Worm (Caenorhabditis elegans) whole organism, L3 larva: Measurements from ENCODE around the gene ztf-16.

Experiments used
- ceh-16 ChIP-seq: sonication (generic microtip); optimal IDR thresholded peaks from 2 replicates; lab custom pipeline; 2017; ENCODE audit warnings: missing biosample characterization, missing genetic modification characterization
- lin-15B ChIP-seq: fragments of 150-350 bp; optimal IDR thresholded peaks from 2 replicates; lab custom pipeline; 2014; ENCODE audit warnings: missing biosample characterization, missing genetic modification characterization
- nhr-12 ChIP-seq: fragments of 150-350 bp; optimal IDR thresholded peaks from 2 replicates; lab custom pipeline; 2014; ENCODE audit warnings: missing biosample characterization, missing genetic modification characterization
- skn-1 ChIP-seq: fragments of 150-350 bp; optimal IDR thresholded peaks from 2 replicates; lab custom pipeline; 2014; ENCODE audit warnings: missing biosample characterization, missing genetic modification characterization

DNA sequence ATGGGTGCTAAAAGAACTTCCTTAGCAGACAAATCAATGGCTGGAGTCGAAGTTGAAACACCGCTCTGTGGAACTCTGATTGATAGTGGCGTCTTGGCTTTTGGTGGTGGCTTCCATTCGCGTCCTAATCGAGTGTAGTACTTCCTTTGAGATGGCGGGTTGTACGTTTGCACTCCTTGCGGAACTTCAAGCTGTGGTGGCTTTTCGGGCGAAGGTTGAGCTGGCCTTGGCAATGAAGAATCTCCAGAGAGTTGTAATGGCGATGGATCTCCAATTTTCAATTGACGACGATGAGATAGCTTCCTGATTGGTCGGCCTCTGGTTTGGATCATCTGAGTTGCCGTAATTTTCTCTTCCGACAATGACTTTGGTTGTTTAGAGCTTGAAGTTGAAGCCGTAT lies 29.3 kb upstream of the ztf-16 start:
- TF ChIP-seq nhr-12 (tag; lab: Kevin White, UChicago) (no peak), skn-1 (tag; lab: Kevin White, UChicago) (no peak), lin-15B (no peak), ceh-16 (no peak)
